Fruit fly (Drosophila melanogaster) whole organism, embryonic: ENCODE results near the gene velo.

ENCODE experiments used
- Awh ChIP-seq: fragments of 200-800 bp; sonication (Bioruptor generic); IDR thresholded peaks from 2 replicates; pipeline ENCODE4, ENCODE4 v1.3.6; 2022; ENCODE audit warnings: missing biosample characterization, missing genetic modification characterization
- C15 ChIP-seq: fragments of 200-800 bp; sonication (Bioruptor generic); IDR thresholded peaks from 3 replicates; pipeline ENCODE4 v1.3.6; 2022; ENCODE audit warnings: missing biosample characterization, missing genetic modification characterization
- CG1024 ChIP-seq: fragments of 200-800 bp; sonication (Bioruptor generic); IDR thresholded peaks from 2 replicates; pipeline ENCODE4 v1.3.6; 2022; ENCODE audit warnings: missing biosample characterization, missing genetic modification characterization
- CG11247 ChIP-seq: fragments of 200-800 bp; sonication (Bioruptor generic); IDR thresholded peaks from 2 replicates; pipeline ENCODE4 v1.3.6; 2022; ENCODE audit warnings: missing biosample characterization, missing genetic modification characterization
- CG12391 ChIP-seq: fragments of 200-800 bp; sonication (Bioruptor generic); optimal IDR thresholded peaks from 3 replicates; lab custom pipeline; 2018; ENCODE audit warnings: missing biosample characterization, mild to moderate bottlenecking, missing genetic modification characterization, moderate library complexity
- CG13296 ChIP-seq: fragments of 200-800 bp; sonication (Bioruptor generic); optimal IDR thresholded peaks from 3 replicates; lab custom pipeline; 2018; ENCODE audit warnings: missing biosample characterization, mild to moderate bottlenecking, missing genetic modification characterization
- CG16813 ChIP-seq: fragments of 200-800 bp; sonication (Bioruptor generic); IDR thresholded peaks from 3 replicates; pipeline ENCODE4 v1.3.6; 2022; ENCODE audit warnings: missing biosample characterization, missing genetic modification characterization; ENCODE audit not compliant: partially characterized antibody
- CG17385 ChIP-seq: fragments of 200-800 bp; sonication (Bioruptor generic); optimal IDR thresholded peaks from 3 replicates; lab custom pipeline; 2018; ENCODE audit warnings: missing biosample characterization, mild to moderate bottlenecking, missing genetic modification characterization
- CG17612 ChIP-seq: fragments of 200-800 bp; sonication (Bioruptor generic); IDR thresholded peaks from 2 replicates; pipeline ENCODE4 v1.3.6; 2022; ENCODE audit warnings: missing biosample characterization, missing genetic modification characterization
- CG17829 ChIP-seq: fragments of 200-800 bp; optimal IDR thresholded peaks from 2 replicates; lab custom pipeline; 2019; ENCODE audit warnings: missing biosample characterization, mild to moderate bottlenecking, missing genetic modification characterization, moderate library complexity
- CG31224 ChIP-seq: fragments of 200-800 bp; sonication (Bioruptor generic); IDR thresholded peaks from 2 replicates; pipeline ENCODE4 v1.3.6; 2022; ENCODE audit warnings: missing biosample characterization, missing genetic modification characterization
- CG32532 ChIP-seq: fragments of 200-800 bp; sonication (Bioruptor generic); IDR thresholded peaks from 2 replicates; pipeline ENCODE4 v1.3.6; 2022; ENCODE audit warnings: missing biosample characterization, missing genetic modification characterization
- CG5953 ChIP-seq: fragments of 200-800 bp; sonication (Bioruptor generic); IDR thresholded peaks from 2 replicates; pipeline ENCODE4 v1.3.6; 2022; ENCODE audit warnings: missing biosample characterization, missing genetic modification characterization
- CG6175 ChIP-seq: fragments of 200-800 bp; sonication (Bioruptor generic); IDR thresholded peaks from 3 replicates; pipeline ENCODE4 v1.3.6; 2022; ENCODE audit warnings: missing biosample characterization, missing genetic modification characterization
- CG6683 ChIP-seq: fragments of 200-800 bp; sonication (Bioruptor generic); optimal IDR thresholded peaks from 2 replicates; lab custom pipeline; 2017; ENCODE audit warnings: missing biosample characterization, mild to moderate bottlenecking, missing genetic modification characterization, missing genetic modification reagents
- CG7271 ChIP-seq: fragments of 200-800 bp; sonication (Bioruptor generic); optimal IDR thresholded peaks from 2 replicates; lab custom pipeline; 2018; ENCODE audit warnings: missing biosample characterization, mild to moderate bottlenecking, missing genetic modification characterization, moderate library complexity
- CG7745 ChIP-seq: fragments of 200-800 bp; sonication (Bioruptor generic); optimal IDR thresholded peaks from 2 replicates; lab custom pipeline; 2018; ENCODE audit warnings: missing biosample characterization, mild to moderate bottlenecking, missing genetic modification characterization, moderate library complexity
- CG9215 ChIP-seq: fragments of 200-800 bp; sonication (Bioruptor generic); IDR thresholded peaks from 2 replicates; pipeline ENCODE4 v1.3.6; 2022; ENCODE audit warnings: missing biosample characterization, missing genetic modification characterization
- CkIIα-i1 ChIP-seq: fragments of 200-800 bp; sonication (Bioruptor generic); IDR thresholded peaks from 2 replicates; pipeline ENCODE4 v1.3.6; 2022; ENCODE audit warnings: missing biosample characterization, missing genetic modification characterization
- Dbx ChIP-seq: fragments of 200-800 bp; sonication (Bioruptor generic); IDR thresholded peaks from 3 replicates; pipeline ENCODE4 v1.3.6; 2022; ENCODE audit warnings: missing biosample characterization, missing genetic modification characterization
- Dek ChIP-seq: fragments of 200-800 bp; sonication (Bioruptor generic); optimal IDR thresholded peaks from 3 replicates; lab custom pipeline; 2019; ENCODE audit warnings: missing biosample characterization, mild to moderate bottlenecking, missing genetic modification characterization, moderate library complexity
- Dp ChIP-seq: fragments of 200-800 bp; sonication (Bioruptor generic); optimal IDR thresholded peaks from 2 replicates; lab custom pipeline; 2018; ENCODE audit warnings: missing biosample characterization, mild to moderate bottlenecking, missing genetic modification characterization, moderate library complexity
- Ets97D ChIP-seq: fragments of 200-800 bp; sonication (Bioruptor generic); optimal IDR thresholded peaks from 3 replicates; lab custom pipeline; 2016; ENCODE audit warnings: missing biosample characterization, missing genetic modification characterization
- Fer1 ChIP-seq: fragments of 200-800 bp; sonication (Bioruptor generic); optimal IDR thresholded peaks from 2 replicates; lab custom pipeline; 2017; ENCODE audit warnings: missing biosample characterization, mild to moderate bottlenecking, missing genetic modification characterization
- Gug ChIP-seq: fragments of 200-800 bp; sonication (Bioruptor generic); IDR thresholded peaks from 4 replicates; pipeline ENCODE4 v1.3.6; 2022; ENCODE audit warnings: missing biosample characterization, missing genetic modification characterization
- Nf-YB ChIP-seq: fragments of 200-800 bp; sonication (Bioruptor generic); optimal IDR thresholded peaks from 3 replicates; lab custom pipeline; 2019; ENCODE audit warnings: missing biosample characterization, mild to moderate bottlenecking, missing genetic modification characterization, moderate library complexity
- Oaz ChIP-seq: fragments of 200-800 bp; sonication (Bioruptor generic); IDR thresholded peaks from 2 replicates; pipeline ENCODE4 v1.3.6; 2022; ENCODE audit warnings: missing biosample characterization, missing genetic modification characterization
- Ptx1 ChIP-seq: fragments of 200-800 bp; sonication (Bioruptor generic); IDR thresholded peaks from 2 replicates; pipeline ENCODE4 v1.3.6; 2022; ENCODE audit warnings: missing biosample characterization, missing genetic modification characterization
- ac ChIP-seq: fragments of 200-800 bp; sonication (Bioruptor generic); optimal IDR thresholded peaks from 3 replicates; lab custom pipeline; 2017; ENCODE audit warnings: missing biosample characterization, mild to moderate bottlenecking, missing genetic modification characterization
- aop ChIP-seq: fragments of 200-800 bp; sonication (Bioruptor generic); IDR thresholded peaks from 2 replicates; pipeline ENCODE4 v1.3.6; 2022; ENCODE audit warnings: missing biosample characterization, missing genetic modification characterization
- cas ChIP-seq: fragments of 200-800 bp; sonication (Bioruptor generic); IDR thresholded peaks from 2 replicates; pipeline ENCODE4 v1.3.6; 2022; ENCODE audit warnings: missing biosample characterization, missing genetic modification characterization
- crp ChIP-seq, 2 experiments: fragments of 200-800 bp; sonication (Bioruptor generic); optimal IDR thresholded peaks; 2 replicates in 1 of 2; 3 replicates in 1 of 2; lab custom pipeline; 2017; ENCODE audit warnings: missing biosample characterization in 2 of 2, missing genetic modification characterization in 2 of 2, mild to moderate bottlenecking in 1 of 2, moderate library complexity in 1 of 2
- dati ChIP-seq: fragments of 200-800 bp; sonication (Bioruptor generic); IDR thresholded peaks from 2 replicates; pipeline ENCODE4 v1.3.6; 2022; ENCODE audit warnings: missing biosample characterization, missing genetic modification characterization
- dmrt11E ChIP-seq: fragments of 200-800 bp; sonication (Bioruptor generic); optimal IDR thresholded peaks from 3 replicates; lab custom pipeline; 2018; ENCODE audit warnings: missing biosample characterization, mild to moderate bottlenecking, missing genetic modification characterization, moderate library complexity
- dmrt99B ChIP-seq: fragments of 200-800 bp; sonication (Bioruptor generic); optimal IDR thresholded peaks from 2 replicates; lab custom pipeline; 2018; ENCODE audit warnings: missing biosample characterization, mild to moderate bottlenecking, missing genetic modification characterization, moderate library complexity
- fd64A ChIP-seq: fragments of 200-800 bp; sonication (Bioruptor generic); optimal IDR thresholded peaks from 3 replicates; lab custom pipeline; 2018; ENCODE audit warnings: missing biosample characterization, mild to moderate bottlenecking, missing genetic modification characterization
- ham ChIP-seq: fragments of 200-800 bp; sonication (Bioruptor generic); IDR thresholded peaks from 2 replicates; pipeline ENCODE4 v1.3.6; 2022; ENCODE audit warnings: missing biosample characterization, missing genetic modification characterization
- kah ChIP-seq: fragments of 200-800 bp; sonication (Bioruptor generic); optimal IDR thresholded peaks from 2 replicates; lab custom pipeline; 2018; ENCODE audit warnings: missing biosample characterization, mild to moderate bottlenecking, missing genetic modification characterization
- lola ChIP-seq, 3 experiments: fragments of >200 bp in 2 of 3; fragments of 200-800 bp in 1 of 3; sonication (Bioruptor generic) in 1 of 3; optimal IDR thresholded peaks; 2 replicates each; lab custom pipeline; 2017 to 2019; ENCODE audit warnings: missing biosample characterization in 3 of 3, missing genetic modification characterization in 3 of 3, mild to moderate bottlenecking in 1 of 3, moderate library complexity in 1 of 3
- lov ChIP-seq, 2 experiments: fragments of 200-800 bp in 1 of 2; fragments of >200 bp in 1 of 2; sonication (Bioruptor generic) in 1 of 2; IDR thresholded peaks in 1 of 2; optimal IDR thresholded peaks in 1 of 2; 2 replicates in 1 of 2; 3 replicates in 1 of 2; pipeline versions ENCODE4 v1.3.6 to Lab custom; 2017 to 2022; ENCODE audit warnings: missing biosample characterization in 1 of 2, missing genetic modification characterization in 1 of 2
- mld ChIP-seq: fragments of 200-800 bp; sonication (Bioruptor generic); IDR thresholded peaks from 3 replicates; pipeline ENCODE4 v1.3.6; 2022; ENCODE audit warnings: missing biosample characterization, missing genetic modification characterization; ENCODE audit not compliant: partially characterized antibody
- pan ChIP-seq, 4 experiments: fragments of >200 bp in 3 of 4; fragments of 200-800 bp in 1 of 4; sonication (Bioruptor generic) in 1 of 4; optimal IDR thresholded peaks in 3 of 4; IDR thresholded peaks in 1 of 4; 2 replicates each; pipeline versions ENCODE4 v1.3.6 to Lab custom; 2017 to 2022; ENCODE audit warnings: missing biosample characterization in 2 of 4, missing genetic modification characterization in 2 of 4, mixed read lengths in 1 of 4
- pros ChIP-seq: fragments of 200-800 bp; sonication (Bioruptor generic); optimal IDR thresholded peaks from 3 replicates; lab custom pipeline; 2019; ENCODE audit warnings: missing biosample characterization, mild to moderate bottlenecking, missing genetic modification characterization, moderate library complexity
- rib ChIP-seq: fragments of 200-800 bp; sonication (Bioruptor generic); IDR thresholded peaks from 2 replicates; pipeline ENCODE4 v1.3.6; 2022; ENCODE audit warnings: missing biosample characterization, missing genetic modification characterization
- slp2 ChIP-seq: fragments of 200-800 bp; sonication (Bioruptor generic); optimal IDR thresholded peaks from 2 replicates; lab custom pipeline; 2016; ENCODE audit warnings: missing biosample characterization, missing genetic modification characterization
- sob ChIP-seq: fragments of 200-800 bp; sonication (Bioruptor generic); IDR thresholded peaks from 2 replicates; pipeline ENCODE4 v1.3.6; 2022; ENCODE audit warnings: missing biosample characterization, missing genetic modification characterization
- usp ChIP-seq: fragments of >200 bp; optimal IDR thresholded peaks from 2 replicates; lab custom pipeline; 2017; ENCODE audit warnings: missing biosample characterization, missing genetic modification characterization
- zfh1 ChIP-seq: fragments of 200-800 bp; sonication (Bioruptor generic); IDR thresholded peaks from 3 replicates; pipeline ENCODE4 v1.3.6; 2022; ENCODE audit warnings: missing biosample characterization, missing genetic modification characterization

Gene velo

dm6 chr3L:6703368-6703807 is 49.2 kb downstream of the velo start, which contains the start of gene SP1173 (continued):
- TF ChIP-seq dati (GFP tag; lab: Robert Waterston, UW) = no peak
- TF ChIP-seq kah (GFP tag; lab: Kevin White, UChicago) = peak; percentile 33
- TF ChIP-seq CG9215 (GFP tag; lab: Robert Waterston, UW) = no peak
- TF ChIP-seq CG13296 = peak; percentile 43
- peak in 1 of 3 experiments; percentile 68 for TF ChIP-seq lola (GFP tag; optimal IDR thresholded peaks at IDR 0.05; lab: Kevin White, UChicago)
- no peak for TF ChIP-seq Gug (GFP tag; lab: Robert Waterston, UW)
- TF ChIP-seq pros (GFP tag; lab: Kevin White, UChicago) = peak; percentile 98
- TF ChIP-seq lov (optimal IDR thresholded peaks at IDR 0.05; lab: Kevin White, UChicago) = no peak
- TF ChIP-seq lov (GFP tag; IDR thresholded peaks at IDR 0.05; lab: Robert Waterston, UW) = peak; percentile 56; the same call in 1 of the 3 replicates
- peak; percentile 40; the same call in 1 of the 3 replicates for TF ChIP-seq CG6175 (GFP tag; lab: Robert Waterston, UW)
- TF ChIP-seq CG31224 (GFP tag; lab: Robert Waterston, UW) = peak; percentile 29; the same call in 1 of the 2 replicates
- 0 out of 2 replicates have a peak, but pooled peaks have one; percentile 33 for TF ChIP-seq CG5953 (GFP tag; lab: Robert Waterston, UW)
- peak; percentile 41 for TF ChIP-seq dmrt99B
- 0 out of 2 replicates have a peak, but pooled peaks have one; percentile 29 for TF ChIP-seq CG1024
- peak; percentile 68 for TF ChIP-seq Ets97D (GFP tag; lab: Kevin White, UChicago)
- TF ChIP-seq CG11247 (GFP tag; lab: Robert Waterston, UW) = 0 out of 2 replicates have a peak, but pooled peaks have one; percentile 25
- peak; percentile 33 for TF ChIP-seq CG7745
- peak; percentile 62 for TF ChIP-seq Fer1 (GFP tag; lab: Kevin White, UChicago)
- no peak for TF ChIP-seq dmrt11E (tag; lab: Kevin White, UChicago)
- no peak for TF ChIP-seq pan (optimal IDR thresholded peaks at IDR 0.05; lab: Kevin White, UChicago)
- TF ChIP-seq pan (GFP tag; optimal IDR thresholded peaks at IDR 0.05 in 1 of 2, IDR thresholded peaks at IDR 0.05 in 1 of 2) = peak in 1 of 2 experiments; percentile 67
- peak; percentile 31; the same call in 1 of the 2 replicates for TF ChIP-seq CG17612
- no peak for TF ChIP-seq usp (GFP tag; lab: Kevin White, UChicago)
- TF ChIP-seq crp (GFP tag; optimal IDR thresholded peaks at IDR 0.05; lab: Kevin White, UChicago) = peak in 1 of 2 experiments; percentile 86
- TF ChIP-seq Dek = peak; percentile 48
- TF ChIP-seq C15 (GFP tag; lab: Robert Waterston, UW) = 0 out of 3 replicates have a peak, but pooled peaks have one; percentile 46
- TF ChIP-seq CG16813 (GFP tag; lab: Robert Waterston, UW) = peak; percentile 38; the same call in 1 of the 3 replicates
- no peak; the same call in 1 of the 3 replicates for TF ChIP-seq zfh1 (GFP tag; lab: Robert Waterston, UW)
- TF ChIP-seq CG17385 (GFP tag; lab: Kevin White, UChicago) = peak; percentile 40
- no peak for TF ChIP-seq CkIIα-i1
- peak; percentile 15 for TF ChIP-seq CG17829 (tag; lab: Kevin White, UChicago)
- peak; percentile 52; the same call in 1 of the 2 replicates for TF ChIP-seq CG32532 (GFP tag; lab: Robert Waterston, UW)
- peak; percentile 74; the same call in 1 of the 2 replicates for TF ChIP-seq rib (GFP tag; lab: Robert Waterston, UW)
- TF ChIP-seq Nf-YB (GFP tag; lab: Kevin White, UChicago) = no peak
- TF ChIP-seq Awh (GFP tag; lab: Robert Waterston, UW) = peak; percentile 37; the same call in 1 of the 2 replicates
- no peak for TF ChIP-seq Oaz (GFP tag; lab: Robert Waterston, UW)
- no peak for TF ChIP-seq ham (GFP tag; lab: Robert Waterston, UW)
- TF ChIP-seq mld (GFP tag; lab: Robert Waterston, UW) = 0 out of 3 replicates have a peak, but pooled peaks have one; percentile 19
- no peak for TF ChIP-seq Ptx1 (GFP tag; lab: Robert Waterston, UW)
- no peak for TF ChIP-seq slp2 (GFP tag; lab: Kevin White, UChicago)
- TF ChIP-seq fd64A = peak; percentile 20
- TF ChIP-seq CG12391 (tag; lab: Kevin White, UChicago) = peak; percentile 19
- no peak for TF ChIP-seq ac (GFP tag; lab: Kevin White, UChicago)
- TF ChIP-seq CG7271 (tag; lab: Kevin White, UChicago) = peak; percentile 40
- TF ChIP-seq aop (GFP tag; lab: Robert Waterston, UW) = peak; percentile 64; the same call in 1 of the 2 replicates
- 0 out of 2 replicates have a peak, but pooled peaks have one; percentile 32 for TF ChIP-seq cas
- peak; percentile 71 for TF ChIP-seq sob
- peak; percentile 74; the same call in 2 of the 3 replicates for TF ChIP-seq Dbx
- TF ChIP-seq Dp (GFP tag; lab: Kevin White, UChicago) = peak; percentile 3
- no peak for TF ChIP-seq CG6683 (GFP tag; lab: Kevin White, UChicago)
